Worm (Caenorhabditis elegans) whole organism, late embryonic: ENCODE data around the gene nhr-16.

ENCODE experiments used
- C08G9.2 ChIP-seq: sonication (generic microtip); optimal IDR thresholded peaks from 2 replicates; lab custom pipeline; 2016; ENCODE audit warnings: mild to moderate bottlenecking, missing genetic modification characterization, moderate library complexity, missing compliant biosample characterization
- K02D7.2 ChIP-seq: sonication (generic microtip); optimal IDR thresholded peaks from 2 replicates; lab custom pipeline; 2017; ENCODE audit warnings: mild to moderate bottlenecking, missing genetic modification characterization, missing compliant biosample characterization
- K09A11.1 ChIP-seq: sonication (generic microtip); optimal IDR thresholded peaks from 2 replicates; lab custom pipeline; 2017; ENCODE audit warnings: antibody characterized with exemption, mild to moderate bottlenecking, missing genetic modification characterization, missing compliant biosample characterization; ENCODE audit not compliant: insufficient read depth
- Y22D7AL.16 ChIP-seq: sonication (generic microtip); optimal IDR thresholded peaks from 2 replicates; lab custom pipeline; 2016; ENCODE audit warnings: missing genetic modification characterization, missing compliant biosample characterization
- ama-1 ChIP-seq: fragments of 150-350 bp; optimal IDR thresholded peaks from 2 replicates; lab custom pipeline; 2014
- ceh-14 ChIP-seq: sonication (generic microtip); optimal IDR thresholded peaks from 2 replicates; lab custom pipeline; 2016; ENCODE audit warnings: missing genotype, missing genetic modification characterization, missing compliant biosample characterization
- ceh-18 ChIP-seq: sonication (generic microtip); optimal IDR thresholded peaks from 2 replicates; lab custom pipeline; 2016; ENCODE audit warnings: missing genetic modification characterization, missing compliant biosample characterization
- ceh-19 ChIP-seq: fragments of 200-800 bp; sonication (Bioruptor generic); optimal IDR thresholded peaks from 2 replicates; lab custom pipeline; 2018; ENCODE audit warnings: mild to moderate bottlenecking, missing genetic modification characterization, missing compliant biosample characterization
- ceh-2 ChIP-seq: sonication (generic microtip); optimal IDR thresholded peaks from 2 replicates; lab custom pipeline; 2016; ENCODE audit warnings: missing genotype, missing genetic modification characterization, missing compliant biosample characterization
- ceh-22 ChIP-seq: sonication (generic microtip); optimal IDR thresholded peaks from 2 replicates; lab custom pipeline; 2017; ENCODE audit warnings: missing biosample characterization, missing genetic modification characterization
- ceh-31 ChIP-seq: sonication (generic microtip); optimal IDR thresholded peaks from 2 replicates; lab custom pipeline; 2016; ENCODE audit warnings: missing genetic modification characterization, missing compliant biosample characterization
- ceh-34 ChIP-seq: sonication (generic microtip); optimal IDR thresholded peaks from 2 replicates; lab custom pipeline; 2016; ENCODE audit warnings: mild to moderate bottlenecking, missing genetic modification characterization, missing compliant biosample characterization
- dve-1 ChIP-seq: sonication (generic microtip); optimal IDR thresholded peaks from 2 replicates; lab custom pipeline; 2017; ENCODE audit warnings: antibody characterized with exemption, mild to moderate bottlenecking, missing genetic modification characterization, missing compliant biosample characterization
- elt-2 ChIP-seq: sonication (generic microtip); optimal IDR thresholded peaks from 2 replicates; lab custom pipeline; 2016; ENCODE audit warnings: missing genetic modification reagents, missing genetic modification characterization, missing compliant biosample characterization
- hlh-13 ChIP-seq: fragments of 200-800 bp; sonication (Bioruptor generic); optimal IDR thresholded peaks from 2 replicates; lab custom pipeline; 2018; ENCODE audit warnings: mild to moderate bottlenecking, missing genetic modification characterization, missing compliant biosample characterization
- hlh-15 ChIP-seq: sonication (generic microtip); optimal IDR thresholded peaks from 2 replicates; lab custom pipeline; 2016; ENCODE audit warnings: missing genetic modification characterization, missing compliant biosample characterization
- hlh-6 ChIP-seq: sonication (generic microtip); optimal IDR thresholded peaks from 2 replicates; lab custom pipeline; 2016; ENCODE audit warnings: missing genotype, missing genetic modification characterization, missing compliant biosample characterization
- hlh-8 ChIP-seq: sonication (generic microtip); optimal IDR thresholded peaks from 2 replicates; lab custom pipeline; 2016; ENCODE audit warnings: missing genotype, missing genetic modification characterization, missing compliant biosample characterization
- lim-6 ChIP-seq: sonication (generic microtip); optimal IDR thresholded peaks from 2 replicates; lab custom pipeline; 2016; ENCODE audit warnings: missing genetic modification characterization, missing compliant biosample characterization
- mec-3 ChIP-seq: sonication (generic microtip); optimal IDR thresholded peaks from 2 replicates; lab custom pipeline; 2016; ENCODE audit warnings: borderline replicate concordance, missing genetic modification characterization, missing compliant biosample characterization
- nfya-1 ChIP-seq: sonication (generic microtip); optimal IDR thresholded peaks from 2 replicates; lab custom pipeline; 2017; ENCODE audit warnings: missing genetic modification characterization, mild to moderate bottlenecking, missing compliant biosample characterization, antibody characterized with exemption, moderate library complexity
- nhr-11 ChIP-seq: fragments of 150-350 bp; optimal IDR thresholded peaks from 2 replicates; lab custom pipeline; 2014; ENCODE audit warnings: missing biosample characterization, missing genetic modification characterization
- npax-4 ChIP-seq: sonication (generic microtip); optimal IDR thresholded peaks from 2 replicates; lab custom pipeline; 2016; ENCODE audit warnings: missing genetic modification characterization, missing compliant biosample characterization
- pha-4 ChIP-seq: fragments of 150-350 bp; optimal IDR thresholded peaks from 2 replicates; lab custom pipeline; 2018; ENCODE audit warnings: missing biosample characterization, missing genetic modification reagents, missing genetic modification characterization
- pros-1 ChIP-seq: fragments of 150-350 bp; optimal IDR thresholded peaks from 2 replicates; lab custom pipeline; 2014; ENCODE audit warnings: missing biosample characterization, missing genetic modification reagents, missing genetic modification characterization
- ref-2 ChIP-seq: sonication (generic microtip); optimal IDR thresholded peaks from 2 replicates; lab custom pipeline; 2016; ENCODE audit warnings: missing genetic modification characterization, missing compliant biosample characterization
- rnt-1 ChIP-seq: sonication (generic microtip); optimal IDR thresholded peaks from 2 replicates; lab custom pipeline; 2016; ENCODE audit warnings: missing genetic modification characterization, missing compliant biosample characterization
- syd-9 ChIP-seq: sonication (generic microtip); optimal IDR thresholded peaks from 2 replicates; lab custom pipeline; 2016; ENCODE audit warnings: mild to moderate bottlenecking, missing genetic modification characterization, moderate library complexity, missing compliant biosample characterization
- ttx-3 ChIP-seq: sonication (generic microtip); optimal IDR thresholded peaks from 2 replicates; lab custom pipeline; 2016; ENCODE audit warnings: missing genetic modification reagents, missing genetic modification characterization, missing compliant biosample characterization
- unc-42 ChIP-seq: sonication (generic microtip); optimal IDR thresholded peaks from 2 replicates; lab custom pipeline; 2016; ENCODE audit warnings: missing genotype, missing genetic modification characterization, missing compliant biosample characterization
- unc-55 ChIP-seq: sonication (generic microtip); optimal IDR thresholded peaks from 2 replicates; lab custom pipeline; 2017; ENCODE audit warnings: missing biosample characterization, missing genetic modification reagents, missing genetic modification characterization
- zip-5 ChIP-seq: sonication (generic microtip); optimal IDR thresholded peaks from 2 replicates; lab custom pipeline; 2016; ENCODE audit warnings: missing genetic modification characterization, missing compliant biosample characterization
- ztf-16 ChIP-seq: sonication (generic microtip); optimal IDR thresholded peaks from 2 replicates; lab custom pipeline; 2017; ENCODE audit warnings: missing genetic modification characterization, missing compliant biosample characterization

The nhr-16 gene

DNA sequence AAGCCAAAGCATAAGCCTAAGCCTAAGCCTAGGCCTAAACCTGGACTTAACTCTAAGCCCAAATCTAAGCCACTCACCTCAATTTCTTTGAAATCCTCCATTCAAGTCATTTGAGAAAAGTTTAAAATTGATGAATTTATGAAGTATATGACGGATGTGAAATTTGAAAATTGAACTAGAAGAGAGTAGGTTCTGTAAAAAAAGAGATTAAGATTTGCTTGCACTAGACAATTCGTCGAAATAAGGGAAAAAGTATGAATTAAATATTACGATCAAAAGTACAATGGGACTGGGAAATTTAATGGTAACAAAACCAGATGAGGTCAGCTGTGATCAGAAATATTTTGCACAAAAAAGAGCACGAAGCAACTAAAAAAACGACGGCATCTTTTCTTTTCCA is 14.4 kb downstream of the nhr-16 start, which contains the start of gene twk-2:
TSS of gene twk-2 (minus strand) at position 101 of the 400 bp plus-strand sequence.
- TF ChIP-seq ceh-18 (no peak), hlh-13 (GFP tag; lab: Kevin White, UChicago) (no peak), C08G9.2 (tag; lab: Kevin White, UChicago) (no peak), zip-5 (no peak), ceh-2 (no peak)

DNA sequence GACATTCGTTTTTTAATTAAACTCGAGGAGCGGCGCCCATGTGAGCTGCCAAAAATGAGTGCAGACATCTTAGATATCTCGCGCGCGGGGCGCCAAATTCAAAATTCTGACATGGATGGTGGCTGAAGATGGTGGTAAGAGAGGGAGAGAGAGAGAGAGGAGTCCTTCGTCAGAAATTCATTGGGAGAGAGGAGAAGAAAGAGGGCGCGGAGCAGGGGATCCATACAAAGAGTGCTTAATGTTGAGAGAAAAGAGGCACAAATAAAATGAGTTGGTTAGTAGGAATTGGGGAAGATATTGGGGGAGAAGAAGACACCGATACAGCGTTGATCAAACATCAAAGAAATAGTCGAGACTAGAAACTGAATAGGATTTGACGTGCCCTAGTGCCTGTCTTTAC is 14.8 kb downstream of the nhr-16 start:
- TF ChIP-seq ama-1 (lab: Kevin White, UChicago), result no peak
- peak; percentile 54 for TF ChIP-seq unc-42 (tag; lab: Kevin White, UChicago)
- TF ChIP-seq ceh-31 (tag; lab: Kevin White, UChicago), result peak; percentile 4
- TF ChIP-seq, all 69 proteins: peak for 2

DNA sequence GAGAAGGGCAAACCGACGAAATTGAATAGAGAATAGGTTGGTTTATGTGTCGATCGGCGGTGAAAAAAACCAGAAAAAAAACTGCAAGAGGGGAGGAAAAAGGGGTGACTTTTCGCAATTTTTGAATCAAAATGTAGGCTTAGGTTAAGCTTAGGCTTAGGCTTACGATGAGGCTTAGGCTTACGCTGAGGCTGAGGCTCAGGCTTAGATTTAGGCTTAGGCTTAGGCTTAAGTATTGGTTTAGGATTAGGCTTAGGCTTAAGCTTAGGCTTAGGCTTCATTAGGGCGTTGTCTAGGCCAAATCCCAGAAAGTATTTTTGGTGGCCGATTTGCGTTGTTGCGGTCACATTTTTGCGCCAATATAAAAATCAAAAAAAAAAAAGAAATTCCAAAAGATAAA is 16.2 kb downstream of the nhr-16 start:
- TF ChIP-seq hlh-6 (tag; lab: Kevin White, UChicago) (no peak), dve-1 (tag; lab: Kevin White, UChicago) (peak; percentile 63), ceh-14 (no peak), nhr-11 (tag; lab: Kevin White, UChicago) (no peak)
- TF ChIP-seq, all 69 proteins: peak for 1

DNA sequence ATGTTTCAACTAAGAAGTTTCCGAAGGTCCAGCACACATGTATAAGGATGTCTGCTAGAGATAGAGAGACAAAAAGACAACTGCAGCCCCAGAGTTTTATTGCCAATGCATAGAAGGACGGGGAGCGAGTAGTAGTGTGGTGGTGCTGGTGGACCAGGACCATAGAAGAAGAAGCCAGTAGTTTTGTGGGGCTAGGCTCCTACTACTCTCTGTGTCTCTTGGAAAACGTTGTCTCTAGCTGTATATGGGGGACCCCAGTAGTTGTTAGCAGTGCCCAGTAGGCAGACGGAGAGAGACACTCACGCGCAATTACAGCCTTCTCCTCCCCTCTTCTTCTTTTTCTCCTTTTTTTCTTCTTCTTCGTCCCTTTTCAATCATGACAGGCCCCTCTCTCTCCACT is 17.4 kb downstream of the nhr-16 start:
- TF ChIP-seq hlh-15 (tag; lab: Kevin White, UChicago) (no peak), hlh-8 (tag; lab: Kevin White, UChicago) (no peak), lim-6 (tag; lab: Kevin White, UChicago) (peak; percentile 11), ceh-18 (peak; percentile 39), hlh-13 (GFP tag; lab: Kevin White, UChicago) (no peak), unc-42 (tag; lab: Kevin White, UChicago) (peak; percentile 53), ref-2 (tag; lab: Kevin White, UChicago) (no peak), ceh-31 (tag; lab: Kevin White, UChicago) (peak; percentile 59), ceh-14 (peak; percentile 42), nfya-1 (tag; lab: Kevin White, UChicago) (no peak)
- TF ChIP-seq, all 69 proteins: peak for 5

DNA sequence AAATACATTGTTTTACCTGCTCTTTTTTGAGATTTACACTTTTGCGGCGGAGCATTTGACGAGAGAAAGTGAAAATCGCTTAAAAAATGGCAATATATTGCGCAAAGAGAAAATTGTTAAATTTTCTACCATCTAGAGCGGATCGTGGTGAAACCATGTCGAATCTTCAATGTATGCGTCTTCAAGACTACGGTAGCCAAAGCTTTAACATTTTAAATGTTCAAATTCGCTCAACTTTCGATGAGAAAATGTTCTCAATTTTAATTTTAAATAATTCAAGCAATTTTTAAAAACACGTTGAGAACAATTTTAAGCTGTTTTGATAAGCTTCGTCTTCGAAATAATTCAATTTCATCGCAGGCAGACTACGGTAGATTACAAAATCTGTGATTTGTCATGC is 21.7 kb downstream of the nhr-16 start:
- no peak for TF ChIP-seq syd-9 (tag; lab: Kevin White, UChicago)
- TF ChIP-seq dve-1 (tag; lab: Kevin White, UChicago), result no peak
- no peak for TF ChIP-seq C08G9.2 (tag; lab: Kevin White, UChicago)
- TF ChIP-seq elt-2 (tag; lab: Kevin White, UChicago), result no peak
- no peak for TF ChIP-seq mec-3 (tag; lab: Kevin White, UChicago)
- TF ChIP-seq ceh-34 (tag; lab: Kevin White, UChicago), result no peak
- no peak for TF ChIP-seq K09A11.1 (tag; lab: Kevin White, UChicago)
- no peak for TF ChIP-seq pha-4 (tag; lab: Kevin White, UChicago)
- TF ChIP-seq ttx-3 (tag; lab: Kevin White, UChicago), result no peak

DNA sequence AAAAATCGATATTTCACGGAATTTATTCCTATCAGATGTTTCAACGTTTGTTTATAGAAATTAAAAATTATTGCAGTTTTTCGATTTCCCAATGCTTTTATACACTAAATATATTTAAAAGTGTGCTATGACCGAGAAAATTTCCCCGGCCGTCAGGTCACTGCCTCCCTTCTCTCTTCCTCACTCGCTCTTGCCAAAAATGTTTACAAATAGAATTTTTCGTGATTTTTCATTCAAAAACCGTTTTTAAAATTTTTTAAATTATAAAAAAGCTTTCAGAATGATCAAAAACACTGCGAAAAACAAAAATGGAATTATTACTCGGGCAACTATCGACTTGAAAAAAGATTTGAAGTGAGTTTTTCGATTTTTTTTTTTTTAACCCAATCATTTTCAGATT is 22.2 kb downstream of the nhr-16 start, which contains the start of the genes T12C9.7 and vps-18:
TSS of gene T12C9.7 (minus strand) at position 101 of the 400 bp plus-strand sequence.
TSS of gene vps-18 (plus strand) at position 280 of the 400 bp plus-strand sequence.
- no peak for TF ChIP-seq elt-2 (tag; lab: Kevin White, UChicago)
- no peak for TF ChIP-seq Y22D7AL.16 (tag; lab: Kevin White, UChicago)
- TF ChIP-seq ztf-16 (tag; lab: Kevin White, UChicago), result no peak
- no peak for TF ChIP-seq ceh-19 (GFP tag; lab: Kevin White, UChicago)
- TF ChIP-seq nfya-1 (tag; lab: Kevin White, UChicago), result no peak
- TF ChIP-seq ceh-22 (tag; lab: Kevin White, UChicago), result no peak
- no peak for TF ChIP-seq ceh-14
- no peak for TF ChIP-seq npax-4 (tag; lab: Kevin White, UChicago)
- no peak for TF ChIP-seq K02D7.2 (tag; lab: Kevin White, UChicago)
- no peak for TF ChIP-seq hlh-13 (GFP tag; lab: Kevin White, UChicago)
- no peak for TF ChIP-seq ceh-31 (tag; lab: Kevin White, UChicago)
- no peak for TF ChIP-seq unc-42 (tag; lab: Kevin White, UChicago)
- TF ChIP-seq rnt-1 (tag; lab: Kevin White, UChicago), result no peak
- TF ChIP-seq syd-9 (tag; lab: Kevin White, UChicago), result no peak
- no peak for TF ChIP-seq unc-55 (GFP tag; lab: Kevin White, UChicago)
- TF ChIP-seq C08G9.2 (tag; lab: Kevin White, UChicago), result no peak
- TF ChIP-seq pros-1 (tag; lab: Kevin White, UChicago), result no peak
